Fruit fly (Drosophila melanogaster) whole organism, adult: Measurements from ENCODE around the gene CG15517.

Experiments used
- Clk ChIP-seq: fragments of 200-800 bp; sonication (Bioruptor generic); optimal IDR thresholded peaks from 2 replicates; lab custom pipeline; 2017; ENCODE audit warnings: missing biosample characterization, missing genetic modification characterization
- Crg-1 ChIP-seq: fragments of 200-800 bp; sonication (Bioruptor generic); optimal IDR thresholded peaks from 2 replicates; lab custom pipeline; 2016; ENCODE audit warnings: missing biosample characterization, missing genetic modification characterization
- bab1 ChIP-seq: fragments of 200-800 bp; sonication (Bioruptor generic); optimal IDR thresholded peaks from 3 replicates; lab custom pipeline; 2019; ENCODE audit warnings: missing biosample characterization, mild to moderate bottlenecking, missing genetic modification characterization, moderate library complexity
- ovo ChIP-seq: fragments of 200-800 bp; sonication (Bioruptor generic); optimal IDR thresholded peaks from 2 replicates; lab custom pipeline; 2016; ENCODE audit warnings: missing biosample characterization, missing genetic modification characterization

DNA sequence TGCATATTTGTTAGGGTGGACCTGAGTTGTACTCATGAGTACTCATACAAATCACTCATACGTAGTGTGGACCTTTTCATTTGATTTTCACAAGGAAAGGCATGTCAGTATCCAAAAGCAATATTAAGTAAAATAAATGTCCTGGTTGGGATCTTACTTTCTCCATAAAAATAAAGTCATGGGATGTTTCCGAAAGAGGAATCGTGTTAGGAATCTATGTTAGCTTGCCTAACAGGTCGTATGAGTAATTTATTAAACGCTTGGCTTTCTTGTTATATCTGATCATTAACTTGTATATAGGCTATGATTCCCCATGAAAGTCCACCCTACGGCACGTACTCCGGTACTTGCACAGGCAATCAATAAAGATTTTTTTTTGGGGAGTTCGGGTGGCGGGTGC lies 27.8 kb downstream of the CG15517 start:
- TF ChIP-seq ovo (no peak), Crg-1 (GFP tag; lab: Kevin White, UChicago) (no peak), bab1 (GFP tag; lab: Kevin White, UChicago) (peak; percentile 16), Clk (GFP tag; lab: Kevin White, UChicago) (no peak)
